Fruit fly (Drosophila melanogaster) whole organism, embryonic: ENCODE results near the gene Taf8.

Experiments
- Adf1 ChIP-seq: fragments of 200-800 bp; sonication (Bioruptor generic); IDR thresholded peaks from 2 replicates; pipeline ENCODE4 v1.3.6; 2022; ENCODE audit warnings: missing biosample characterization, missing genetic modification characterization
- Aef1 ChIP-seq: fragments of 200-800 bp; sonication (Bioruptor generic); IDR thresholded peaks from 3 replicates; pipeline ENCODE4 v1.3.6; 2022; ENCODE audit warnings: missing biosample characterization, missing genetic modification characterization
- Asciz ChIP-seq: fragments of 200-800 bp; sonication (Bioruptor generic); optimal IDR thresholded peaks from 2 replicates; lab custom pipeline; 2017; ENCODE audit warnings: missing biosample characterization, mild to moderate bottlenecking, missing genetic modification characterization, missing genetic modification reagents
- Blimp-1 ChIP-seq: fragments of 200-800 bp; sonication (Bioruptor generic); optimal IDR thresholded peaks from 3 replicates; lab custom pipeline; 2018; ENCODE audit warnings: missing biosample characterization, missing genetic modification characterization, mild to moderate bottlenecking, moderate library complexity, missing genetic modification reagents
- CG11504 ChIP-seq: fragments of 200-800 bp; sonication (Bioruptor generic); optimal IDR thresholded peaks from 3 replicates; lab custom pipeline; 2019; ENCODE audit warnings: missing biosample characterization, mild to moderate bottlenecking, missing genetic modification characterization, moderate library complexity
- CG12391 ChIP-seq: fragments of 200-800 bp; sonication (Bioruptor generic); optimal IDR thresholded peaks from 3 replicates; lab custom pipeline; 2018; ENCODE audit warnings: missing biosample characterization, mild to moderate bottlenecking, missing genetic modification characterization, moderate library complexity
- CG13296 ChIP-seq: fragments of 200-800 bp; sonication (Bioruptor generic); optimal IDR thresholded peaks from 3 replicates; lab custom pipeline; 2018; ENCODE audit warnings: missing biosample characterization, mild to moderate bottlenecking, missing genetic modification characterization
- CG16779 ChIP-seq: fragments of 200-800 bp; sonication (Bioruptor generic); IDR thresholded peaks from 2 replicates; pipeline ENCODE4 v1.3.6; 2022; ENCODE audit warnings: missing biosample characterization, missing genetic modification characterization
- CG16813 ChIP-seq: fragments of 200-800 bp; sonication (Bioruptor generic); IDR thresholded peaks from 3 replicates; pipeline ENCODE4 v1.3.6; 2022; ENCODE audit warnings: missing biosample characterization, missing genetic modification characterization; ENCODE audit not compliant: partially characterized antibody
- CG17385 ChIP-seq: fragments of 200-800 bp; sonication (Bioruptor generic); optimal IDR thresholded peaks from 3 replicates; lab custom pipeline; 2018; ENCODE audit warnings: missing biosample characterization, mild to moderate bottlenecking, missing genetic modification characterization
- CG18476 ChIP-seq: fragments of 200-800 bp; sonication (Bioruptor generic); optimal IDR thresholded peaks from 2 replicates; lab custom pipeline; 2016; ENCODE audit warnings: missing biosample characterization, mild to moderate bottlenecking, missing genetic modification characterization
- CG32772 ChIP-seq: fragments of 200-800 bp; sonication (Bioruptor generic); IDR thresholded peaks from 2 replicates; pipeline ENCODE4 v1.3.6; 2022; ENCODE audit warnings: missing biosample characterization, missing genetic modification characterization
- CG3847 ChIP-seq: fragments of 200-800 bp; sonication (Bioruptor generic); IDR thresholded peaks from 2 replicates; pipeline ENCODE4 v1.3.6; 2022; ENCODE audit warnings: missing biosample characterization, missing genetic modification characterization
- CG4404 ChIP-seq: fragments of 200-800 bp; sonication (Bioruptor generic); IDR thresholded peaks from 2 replicates; pipeline ENCODE4 v1.3.6; 2022; ENCODE audit warnings: missing biosample characterization, missing genetic modification characterization
- CG6254 ChIP-seq: fragments of 200-800 bp; sonication (Bioruptor generic); optimal IDR thresholded peaks from 3 replicates; lab custom pipeline; 2017; ENCODE audit warnings: mild to moderate bottlenecking, missing biosample characterization, missing genetic modification reagents, missing genetic modification characterization
- CG6683 ChIP-seq: fragments of 200-800 bp; sonication (Bioruptor generic); optimal IDR thresholded peaks from 2 replicates; lab custom pipeline; 2017; ENCODE audit warnings: missing biosample characterization, mild to moderate bottlenecking, missing genetic modification characterization, missing genetic modification reagents
- CG8478 ChIP-seq: fragments of >200 bp; optimal IDR thresholded peaks from 2 replicates; lab custom pipeline; 2018
- CG9215 ChIP-seq: fragments of 200-800 bp; sonication (Bioruptor generic); IDR thresholded peaks from 2 replicates; pipeline ENCODE4 v1.3.6; 2022; ENCODE audit warnings: missing biosample characterization, missing genetic modification characterization
- Jarid2 ChIP-seq: fragments of 200-800 bp; sonication (Bioruptor generic); optimal IDR thresholded peaks from 3 replicates; lab custom pipeline; 2017; ENCODE audit warnings: mild to moderate bottlenecking, missing biosample characterization, missing genetic modification reagents, missing genetic modification characterization
- Lpt ChIP-seq: fragments of >200 bp; optimal IDR thresholded peaks from 2 replicates; lab custom pipeline; 2018; ENCODE audit warnings: missing biosample characterization, missing genetic modification characterization
- MBD-R2 ChIP-seq: fragments of 200-800 bp; sonication (Bioruptor generic); IDR thresholded peaks from 2 replicates; pipeline ENCODE4 v1.3.6; 2022; ENCODE audit warnings: missing biosample characterization, missing genetic modification characterization
- MESR4 ChIP-seq: fragments of 200-800 bp; sonication (Bioruptor generic); optimal IDR thresholded peaks from 2 replicates; lab custom pipeline; 2018; ENCODE audit warnings: missing biosample characterization, mild to moderate bottlenecking, missing genetic modification characterization, moderate library complexity
- Meics ChIP-seq: fragments of 200-800 bp; sonication (Bioruptor generic); optimal IDR thresholded peaks from 2 replicates; lab custom pipeline; 2017; ENCODE audit warnings: missing biosample characterization, mild to moderate bottlenecking, missing genetic modification characterization
- NC2α ChIP-seq: fragments of 200-800 bp; sonication (Bioruptor generic); optimal IDR thresholded peaks from 2 replicates; lab custom pipeline; 2016; ENCODE audit warnings: missing biosample characterization, missing genetic modification characterization
- Optix ChIP-seq: fragments of 200-800 bp; sonication (Bioruptor generic); IDR thresholded peaks from 3 replicates; pipeline ENCODE4 v1.3.6; 2022; ENCODE audit warnings: missing biosample characterization, missing genetic modification characterization
- Scr ChIP-seq: fragments of 200-800 bp; sonication (Bioruptor generic); IDR thresholded peaks from 2 replicates; pipeline ENCODE4 v1.3.6; 2022; ENCODE audit warnings: missing biosample characterization, missing genetic modification characterization; ENCODE audit not compliant: partially characterized antibody
- Sin3A ChIP-seq: fragments of >200 bp; optimal IDR thresholded peaks from 2 replicates; lab custom pipeline; 2018
- bab2 ChIP-seq: fragments of 200-800 bp; sonication (Bioruptor generic); optimal IDR thresholded peaks from 2 replicates; lab custom pipeline; 2016; ENCODE audit warnings: missing biosample characterization, missing genetic modification characterization
- dysf ChIP-seq: fragments of 200-800 bp; sonication (Bioruptor generic); IDR thresholded peaks from 3 replicates; pipeline ENCODE4 v1.3.6; 2022; ENCODE audit warnings: missing biosample characterization, missing genetic modification characterization
- emc ChIP-seq: fragments of 200-800 bp; sonication (Bioruptor generic); optimal IDR thresholded peaks from 2 replicates; lab custom pipeline; 2016; ENCODE audit warnings: missing biosample characterization, missing genetic modification characterization
- gcm2 ChIP-seq: fragments of 200-800 bp; sonication (Bioruptor generic); optimal IDR thresholded peaks from 2 replicates; lab custom pipeline; 2016; ENCODE audit warnings: missing biosample characterization, missing genetic modification characterization
- grau ChIP-seq: fragments of 200-800 bp; optimal IDR thresholded peaks from 3 replicates; lab custom pipeline; 2019; ENCODE audit warnings: missing biosample characterization, mild to moderate bottlenecking, missing genetic modification characterization, moderate library complexity
- hb ChIP-seq: fragments of 200-800 bp; sonication (Bioruptor generic); IDR thresholded peaks from 3 replicates; pipeline ENCODE4 v1.3.6; 2022; ENCODE audit warnings: missing biosample characterization, missing genetic modification characterization; ENCODE audit not compliant: partially characterized antibody
- her ChIP-seq: fragments of 200-800 bp; sonication (Bioruptor generic); optimal IDR thresholded peaks from 2 replicates; lab custom pipeline; 2016; ENCODE audit warnings: missing biosample characterization, missing genetic modification characterization
- hkb ChIP-seq, 2 experiments: fragments of 200-800 bp in 1 of 2; fragments of >200 bp in 1 of 2; sonication (Bioruptor generic) in 1 of 2; IDR thresholded peaks in 1 of 2; optimal IDR thresholded peaks in 1 of 2; 2 replicates each; pipeline versions ENCODE4 v1.3.6 to Lab custom; 2017 to 2022; ENCODE audit warnings: missing biosample characterization in 1 of 2, missing genetic modification characterization in 1 of 2
- kni ChIP-seq: fragments of 200-800 bp; sonication (Bioruptor generic); optimal IDR thresholded peaks from 3 replicates; lab custom pipeline; 2017; ENCODE audit warnings: mild to moderate bottlenecking, missing biosample characterization, missing genetic modification reagents, missing genetic modification characterization
- lbe ChIP-seq: fragments of 200-800 bp; sonication (Bioruptor generic); optimal IDR thresholded peaks from 2 replicates; lab custom pipeline; 2016; ENCODE audit warnings: missing biosample characterization, mild to moderate bottlenecking, missing genetic modification characterization
- lola ChIP-seq, 3 experiments: fragments of >200 bp in 2 of 3; fragments of 200-800 bp in 1 of 3; sonication (Bioruptor generic) in 1 of 3; optimal IDR thresholded peaks; 2 replicates each; lab custom pipeline; 2017 to 2019; ENCODE audit warnings: missing biosample characterization in 3 of 3, missing genetic modification characterization in 3 of 3, mild to moderate bottlenecking in 1 of 3, moderate library complexity in 1 of 3
- p53 ChIP-seq: fragments of 200-800 bp; sonication (Bioruptor generic); optimal IDR thresholded peaks from 2 replicates; lab custom pipeline; 2016; ENCODE audit warnings: missing biosample characterization, missing genetic modification characterization
- pho ChIP-seq: fragments of 200-800 bp; sonication (Bioruptor generic); optimal IDR thresholded peaks from 2 replicates; lab custom pipeline; 2016; ENCODE audit warnings: missing biosample characterization, missing genetic modification characterization
- sc ChIP-seq, 3 experiments: fragments of >200 bp in 2 of 3; fragments of 200-800 bp in 1 of 3; sonication (Bioruptor generic) in 1 of 3; optimal IDR thresholded peaks; 2 replicates in 2 of 3; 3 replicates in 1 of 3; lab custom pipeline; 2017; ENCODE audit warnings: mild to moderate bottlenecking in 1 of 3, missing biosample characterization in 1 of 3, missing genetic modification characterization in 1 of 3, missing genetic modification reagents in 1 of 3
- scrt ChIP-seq: fragments of 200-800 bp; sonication (Bioruptor generic); optimal IDR thresholded peaks from 2 replicates; lab custom pipeline; 2018; ENCODE audit warnings: missing biosample characterization, mild to moderate bottlenecking, missing genetic modification characterization, moderate library complexity
- sens ChIP-seq: fragments of 200-800 bp; sonication (Bioruptor generic); peaks from one replicate; lab custom pipeline; 2016; ENCODE audit warnings: missing biosample characterization, missing genetic modification characterization
- shn ChIP-seq: fragments of 200-800 bp; sonication (Bioruptor generic); optimal IDR thresholded peaks from 3 replicates; lab custom pipeline; 2016; ENCODE audit warnings: missing biosample characterization, missing genetic modification characterization
- slbo ChIP-seq: fragments of 200-800 bp; sonication (Bioruptor generic); IDR thresholded peaks from 2 replicates; pipeline ENCODE4 v1.3.6; 2022; ENCODE audit warnings: missing biosample characterization, missing genetic modification characterization
- sna ChIP-seq: fragments of 200-800 bp; sonication (Bioruptor generic); IDR thresholded peaks from 2 replicates; pipeline ENCODE4 v1.3.6; 2022; ENCODE audit warnings: missing biosample characterization, missing genetic modification characterization; ENCODE audit not compliant: partially characterized antibody
- so ChIP-seq: fragments of 200-800 bp; sonication (Bioruptor generic); IDR thresholded peaks from 3 replicates; pipeline ENCODE4 v1.3.6; 2022; ENCODE audit warnings: missing biosample characterization, missing genetic modification characterization
- tio ChIP-seq: fragments of 200-800 bp; sonication (Bioruptor generic); optimal IDR thresholded peaks from 2 replicates; lab custom pipeline; 2017; ENCODE audit warnings: missing biosample characterization, missing genetic modification characterization, inconsistent platforms
- tup ChIP-seq: fragments of 200-800 bp; sonication (Bioruptor generic); optimal IDR thresholded peaks from 2 replicates; lab custom pipeline; 2016; ENCODE audit warnings: missing biosample characterization, mild to moderate bottlenecking, missing genetic modification characterization, moderate library complexity
- twi ChIP-seq: fragments of 200-800 bp; optimal IDR thresholded peaks from 2 replicates; lab custom pipeline; 2019; ENCODE audit warnings: missing biosample characterization, mild to moderate bottlenecking, missing genetic modification characterization, moderate library complexity

Gene Taf8

DNA sequence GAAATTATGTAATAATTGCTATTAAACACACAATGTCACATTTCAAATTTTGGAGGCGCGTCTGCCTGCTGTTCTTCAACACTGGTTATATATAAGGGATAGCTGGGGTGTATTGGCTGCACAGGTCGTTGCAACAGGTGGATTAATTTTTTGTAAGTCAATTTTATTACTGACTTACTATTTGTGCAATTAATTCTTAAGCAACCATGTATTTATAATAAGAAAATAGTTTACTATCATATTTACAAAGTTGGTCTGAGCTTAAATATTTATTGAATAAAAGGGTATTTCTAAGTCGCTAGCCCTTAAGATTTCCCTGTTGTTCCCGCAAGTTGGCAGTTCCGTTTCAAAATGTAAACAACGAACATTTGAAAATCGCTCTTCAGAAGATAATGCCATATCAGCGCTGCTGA, 9.0 kb upstream of the Taf8 start, which contains the start of gene RhoGAP16F (continued):
- no peak for TF ChIP-seq hb (GFP tag; lab: Robert Waterston, UW)
- TF ChIP-seq grau (tag; lab: Kevin White, UChicago), result peak; percentile 86
- no peak for TF ChIP-seq Scr
- TF ChIP-seq Adf1, result peak; percentile 41; the same call in 1 of the 2 replicates
- peak; percentile 56 for TF ChIP-seq CG6254 (GFP tag; lab: Kevin White, UChicago)
- TF ChIP-seq kni (GFP tag; lab: Kevin White, UChicago), result peak; percentile 54
- TF ChIP-seq shn (GFP tag; lab: Kevin White, UChicago), result peak; percentile 66
- no peak for TF ChIP-seq tio (GFP tag; lab: Kevin White, UChicago)
- TF ChIP-seq p53 (GFP tag; lab: Kevin White, UChicago), result peak; percentile 12
- TF ChIP-seq Meics (GFP tag; lab: Kevin White, UChicago), result peak; percentile 83
- TF ChIP-seq sens (GFP tag; lab: Kevin White, UChicago), result peak; percentile 95
- TF ChIP-seq CG17385 (GFP tag; lab: Kevin White, UChicago), result peak; percentile 76
- no peak for TF ChIP-seq sna (GFP tag; lab: Robert Waterston, UW)
- no peak for TF ChIP-seq hkb (optimal IDR thresholded peaks at IDR 0.05; lab: Kevin White, UChicago)
- peak; percentile 79 for TF ChIP-seq hkb (GFP tag; IDR thresholded peaks at IDR 0.05; lab: Robert Waterston, UW)
- TF ChIP-seq slbo (GFP tag; lab: Robert Waterston, UW), result peak; percentile 92
- TF ChIP-seq CG6683 (GFP tag; lab: Kevin White, UChicago), result peak; percentile 55
- TF ChIP-seq Jarid2, result peak; percentile 24
- TF ChIP-seq NC2α (GFP tag; lab: Kevin White, UChicago), result no peak
- TF ChIP-seq lbe, result peak; percentile 74
- no peak for TF ChIP-seq CG8478
- peak; percentile 85 for TF ChIP-seq CG3847
- peak; percentile 69 for TF ChIP-seq CG18476 (GFP tag; lab: Kevin White, UChicago)
- TF ChIP-seq sc (optimal IDR thresholded peaks at IDR 0.05; lab: Kevin White, UChicago), result no peak
- peak; percentile 62 for TF ChIP-seq sc (GFP tag; optimal IDR thresholded peaks at IDR 0.05; lab: Kevin White, UChicago)
- TF ChIP-seq lola (GFP tag; optimal IDR thresholded peaks at IDR 0.05; lab: Kevin White, UChicago), result peak in 1 of 3 experiments; percentile 78
- TF ChIP-seq MESR4, result peak; percentile 3
- peak; percentile 84 for TF ChIP-seq CG11504 (tag; lab: Kevin White, UChicago)
- TF ChIP-seq CG4404 (GFP tag; lab: Robert Waterston, UW), result peak; percentile 88
- TF ChIP-seq her (GFP tag; lab: Kevin White, UChicago), result peak; percentile 29
- TF ChIP-seq CG9215 (GFP tag; lab: Robert Waterston, UW), result peak; percentile 79
- TF ChIP-seq Aef1, result peak; percentile 80
- TF ChIP-seq CG16813 (GFP tag; lab: Robert Waterston, UW), result no peak
- no peak for TF ChIP-seq Lpt (GFP tag; lab: Kevin White, UChicago)
- peak; percentile 85 for TF ChIP-seq CG32772 (GFP tag; lab: Robert Waterston, UW)
- peak; percentile 74 for TF ChIP-seq Asciz
- peak; percentile 82 for TF ChIP-seq bab2 (GFP tag; lab: Kevin White, UChicago)
- no peak for TF ChIP-seq emc
- no peak for TF ChIP-seq gcm2
- TF ChIP-seq scrt (GFP tag; lab: Kevin White, UChicago), result peak; percentile 92
- TF ChIP-seq tup (GFP tag; lab: Kevin White, UChicago), result peak; percentile 39
- peak; percentile 68; the same call in 1 of the 3 replicates for TF ChIP-seq Optix (GFP tag; lab: Robert Waterston, UW)
- peak; percentile 72 for TF ChIP-seq MBD-R2 (GFP tag; lab: Robert Waterston, UW)
- 0 out of 2 replicates have a peak, but pooled peaks have one; percentile 24 for TF ChIP-seq CG16779 (GFP tag; lab: Robert Waterston, UW)
- peak; percentile 20 for TF ChIP-seq Sin3A (lab: Kevin White, UChicago)
- peak; percentile 82 for TF ChIP-seq pho (GFP tag; lab: Kevin White, UChicago)
- peak; percentile 77 for TF ChIP-seq CG13296 (GFP tag; lab: Kevin White, UChicago)
- peak; percentile 73; the same call in 1 of the 3 replicates for TF ChIP-seq so (GFP tag; lab: Robert Waterston, UW)
- peak; percentile 88 for TF ChIP-seq dysf (GFP tag; lab: Robert Waterston, UW)
- peak; percentile 74 for TF ChIP-seq Blimp-1
- TF ChIP-seq twi (tag; lab: Kevin White, UChicago), result peak; percentile 64
- TF ChIP-seq CG12391 (tag; lab: Kevin White, UChicago), result peak; percentile 89
